Fruit fly (Drosophila melanogaster) whole organism, pupa: ENCODE data around the gene mEFTs.
A peak's percentile ranks its signal among the peaks of the same experiment; 100 is the strongest.

Source experiments
- CG10348 ChIP-seq: fragments of 200-800 bp; sonication (Bioruptor generic); IDR thresholded peaks from 2 replicates; pipeline ENCODE4 v1.3.6; 2022; ENCODE audit warnings: missing biosample characterization, missing genetic modification characterization
- CG12605 ChIP-seq: fragments of 200-800 bp; sonication (Bioruptor generic); IDR thresholded peaks from 2 replicates; pipeline ENCODE4 v1.3.6; 2022; ENCODE audit warnings: missing biosample characterization, missing genetic modification characterization
- CG13204 ChIP-seq: fragments of 200-800 bp; sonication (Bioruptor generic); optimal IDR thresholded peaks from 2 replicates; lab custom pipeline; 2018; ENCODE audit warnings: missing biosample characterization, mild to moderate bottlenecking, missing genetic modification characterization, moderate library complexity
- CG14655 ChIP-seq: fragments of 200-800 bp; sonication (Bioruptor generic); optimal IDR thresholded peaks from 3 replicates; lab custom pipeline; 2017; ENCODE audit warnings: mild to moderate bottlenecking, missing biosample characterization, missing genetic modification reagents, missing genetic modification characterization
- CG15710 ChIP-seq: fragments of 200-800 bp; sonication (Bioruptor generic); optimal IDR thresholded peaks from 2 replicates; lab custom pipeline; 2018; ENCODE audit warnings: missing biosample characterization, mild to moderate bottlenecking, missing genetic modification characterization, moderate library complexity
- CG17806 ChIP-seq: fragments of 200-800 bp; sonication (Bioruptor generic); optimal IDR thresholded peaks from 2 replicates; lab custom pipeline; 2018; ENCODE audit warnings: missing biosample characterization, mild to moderate bottlenecking, missing genetic modification characterization, moderate library complexity
- CG32121 ChIP-seq: fragments of 200-800 bp; sonication (Bioruptor generic); IDR thresholded peaks from 2 replicates; pipeline ENCODE4 v1.3.6; 2022; ENCODE audit warnings: missing biosample characterization, missing genetic modification characterization
- CG34367 ChIP-seq: fragments of 200-800 bp; sonication (Bioruptor generic); optimal IDR thresholded peaks from 2 replicates; lab custom pipeline; 2018; ENCODE audit warnings: missing biosample characterization, mild to moderate bottlenecking, missing genetic modification characterization
- CG4496 ChIP-seq: fragments of 200-800 bp; sonication (Bioruptor generic); IDR thresholded peaks from 3 replicates; pipeline ENCODE4 v1.3.6; 2022; ENCODE audit warnings: missing biosample characterization, missing genetic modification characterization
- CG8159 ChIP-seq: fragments of 200-800 bp; sonication (Bioruptor generic); optimal IDR thresholded peaks from 3 replicates; lab custom pipeline; 2018; ENCODE audit warnings: missing biosample characterization, mild to moderate bottlenecking, missing genetic modification characterization, moderate library complexity
- CG8301 ChIP-seq: fragments of 200-800 bp; sonication (Bioruptor generic); optimal IDR thresholded peaks from 2 replicates; lab custom pipeline; 2018; ENCODE audit warnings: missing biosample characterization, mild to moderate bottlenecking, missing genetic modification characterization
- CG9948 ChIP-seq: fragments of 200-800 bp; sonication (Bioruptor generic); optimal IDR thresholded peaks from 2 replicates; lab custom pipeline; 2018; ENCODE audit warnings: missing biosample characterization, mild to moderate bottlenecking, missing genetic modification characterization, moderate library complexity
- D1 ChIP-seq: fragments of 200-800 bp; sonication (Bioruptor generic); optimal IDR thresholded peaks from 2 replicates; lab custom pipeline; 2018; ENCODE audit warnings: missing biosample characterization, mild to moderate bottlenecking, missing genetic modification characterization, moderate library complexity
- EcR ChIP-seq: fragments of 200-800 bp; sonication (Bioruptor generic); optimal IDR thresholded peaks from 3 replicates; lab custom pipeline; 2019; ENCODE audit warnings: missing biosample characterization, missing genetic modification characterization, mild to moderate bottlenecking, moderate library complexity, missing genetic modification reagents
- Ets98B ChIP-seq: fragments of 200-800 bp; sonication (Bioruptor generic); IDR thresholded peaks from 2 replicates; pipeline ENCODE4 v1.3.6; 2022; ENCODE audit warnings: missing biosample characterization, missing genetic modification characterization
- Pif1A ChIP-seq: fragments of 200-800 bp; sonication (Bioruptor generic); optimal IDR thresholded peaks from 3 replicates; lab custom pipeline; 2016; ENCODE audit warnings: missing biosample characterization, missing genetic modification characterization
- Pif1B ChIP-seq: fragments of 200-800 bp; sonication (Bioruptor generic); optimal IDR thresholded peaks from 3 replicates; lab custom pipeline; 2016; ENCODE audit warnings: missing biosample characterization, missing genetic modification characterization
- Snoo ChIP-seq: fragments of 200-800 bp; sonication (Bioruptor generic); optimal IDR thresholded peaks from 3 replicates; lab custom pipeline; 2017; ENCODE audit warnings: missing biosample characterization, mild to moderate bottlenecking, missing genetic modification characterization, inconsistent platforms
- fd96Ca ChIP-seq: fragments of 200-800 bp; sonication (Bioruptor generic); IDR thresholded peaks from 3 replicates; pipeline ENCODE4 v1.3.6; 2022; ENCODE audit warnings: missing biosample characterization, missing genetic modification characterization
- gl ChIP-seq: fragments of 200-800 bp; sonication (Bioruptor generic); optimal IDR thresholded peaks from 2 replicates; lab custom pipeline; 2018; ENCODE audit warnings: missing biosample characterization, mild to moderate bottlenecking, missing genetic modification characterization
- rn ChIP-seq: fragments of 200-800 bp; sonication (Bioruptor generic); IDR thresholded peaks from 2 replicates; pipeline ENCODE4 v1.3.6; 2022; ENCODE audit warnings: missing biosample characterization, missing genetic modification characterization

Gene mEFTs

DNA sequence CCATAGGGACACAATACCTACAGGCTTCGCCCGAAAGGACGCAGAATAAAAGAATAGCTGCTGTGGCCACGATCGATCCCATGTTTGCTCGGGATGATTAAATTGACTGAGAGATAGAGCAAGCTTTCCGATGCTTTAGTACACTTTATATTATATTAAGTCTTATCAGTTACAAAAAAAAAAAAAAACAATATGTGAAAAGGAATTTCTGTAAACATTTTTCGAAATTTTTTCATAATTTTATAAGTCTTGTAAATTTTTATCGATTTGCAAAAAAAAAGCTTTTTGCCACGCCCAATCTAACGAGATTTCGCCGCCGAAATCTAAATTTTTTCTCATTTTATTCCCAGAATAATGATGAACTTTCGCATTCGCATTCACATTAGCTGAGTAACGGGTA is 43.0 kb downstream of the mEFTs start, which contains the start of gene CG18563:
TSS of gene CG18563 (minus strand) at position 101 of the 400 bp plus-strand sequence.
- TF ChIP-seq CG9948 (tag; lab: Kevin White, UChicago), result no peak
- no peak for TF ChIP-seq gl (tag; lab: Kevin White, UChicago)
- no peak for TF ChIP-seq CG8301 (tag; lab: Kevin White, UChicago)
- no peak for TF ChIP-seq EcR
- TF ChIP-seq CG15710, result no peak
- no peak for TF ChIP-seq Pif1A (GFP tag; lab: Kevin White, UChicago)
- TF ChIP-seq CG4496 (GFP tag; lab: Robert Waterston, UW), result no peak
- TF ChIP-seq CG8159 (tag; lab: Kevin White, UChicago), result no peak
- no peak for TF ChIP-seq CG32121
- TF ChIP-seq Snoo (tag; lab: Kevin White, UChicago), result no peak
- TF ChIP-seq CG14655 (GFP tag; lab: Kevin White, UChicago), result no peak
- TF ChIP-seq, all 21 proteins: peak for 0

DNA sequence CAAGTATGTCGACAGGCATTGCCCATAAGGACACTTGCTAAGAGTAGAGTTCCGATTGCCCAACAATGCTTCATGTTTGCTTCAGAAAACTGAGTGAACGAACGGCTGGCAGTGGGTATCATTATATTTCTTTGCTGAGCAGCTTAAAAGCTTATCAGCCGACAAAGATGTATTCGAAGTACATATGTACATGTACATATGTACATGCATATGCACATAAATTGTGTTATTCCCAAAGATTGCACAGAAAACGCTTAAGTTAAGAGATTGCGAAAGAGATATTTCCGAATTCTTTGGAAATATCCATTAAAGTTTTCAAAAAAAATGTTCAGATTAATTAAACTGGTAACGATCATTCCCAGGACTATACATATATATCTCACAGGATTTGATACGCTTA is 45.1 kb downstream of the mEFTs start, which contains the start of gene SPH93:
TSS of gene SPH93 (minus strand) at position 101 of the 400 bp plus-strand sequence.
- no peak for TF ChIP-seq EcR
- TF ChIP-seq Ets98B (GFP tag; lab: Robert Waterston, UW), result no peak
- TF ChIP-seq CG14655 (GFP tag; lab: Kevin White, UChicago), result no peak
- no peak for TF ChIP-seq CG8159 (tag; lab: Kevin White, UChicago)
- no peak for TF ChIP-seq Snoo (tag; lab: Kevin White, UChicago)
- TF ChIP-seq gl (tag; lab: Kevin White, UChicago), result no peak
- TF ChIP-seq CG32121, result no peak
- no peak for TF ChIP-seq CG12605 (GFP tag; lab: Robert Waterston, UW)
- no peak for TF ChIP-seq D1
- TF ChIP-seq Pif1B (GFP tag; lab: Kevin White, UChicago), result no peak
- no peak for TF ChIP-seq CG13204
- no peak for TF ChIP-seq CG34367
- TF ChIP-seq CG9948 (tag; lab: Kevin White, UChicago), result no peak
- TF ChIP-seq CG8301 (tag; lab: Kevin White, UChicago), result no peak

dm6 chr2L:17452624-17453023 is 48.3 kb downstream of the mEFTs start, which contains the start of gene CG5050:
Gene CG5050 (plus strand): TSS chr2L:17452924.
- TF ChIP-seq CG4496 (GFP tag; lab: Robert Waterston, UW) (no peak), CG13204 (no peak)

- TF ChIP-seq CG10348 (GFP tag; lab: Robert Waterston, UW) (no peak), CG34367 (no peak), CG13204 (no peak), CG4496 (GFP tag; lab: Robert Waterston, UW) (no peak), gl (tag; lab: Kevin White, UChicago) (no peak), Pif1B (GFP tag; lab: Kevin White, UChicago) (no peak), CG15710 (no peak), CG17806 (no peak), CG8159 (tag; lab: Kevin White, UChicago) (no peak), Snoo (tag; lab: Kevin White, UChicago) (no peak)
Observed at dm6 chr2L:17452084-17452483, 48.8 kb downstream of the mEFTs start.

- TF ChIP-seq D1 (peak; percentile 52), CG14655 (GFP tag; lab: Kevin White, UChicago) (peak; percentile 69), gl (tag; lab: Kevin White, UChicago) (peak; percentile 12), Snoo (tag; lab: Kevin White, UChicago) (peak; percentile 60), CG4496 (GFP tag; lab: Robert Waterston, UW) (peak; percentile 78), CG8159 (tag; lab: Kevin White, UChicago) (peak; percentile 80), fd96Ca (no peak), CG34367 (peak; percentile 36), CG32121 (peak; percentile 73), CG12605 (GFP tag; lab: Robert Waterston, UW) (peak; percentile 13; the same call in 1 of the 2 replicates), CG15710 (peak; percentile 63), CG17806 (peak; percentile 74), CG10348 (GFP tag; lab: Robert Waterston, UW) (no peak), CG8301 (tag; lab: Kevin White, UChicago) (peak; percentile 64), rn (GFP tag; lab: Robert Waterston, UW) (no peak), CG9948 (tag; lab: Kevin White, UChicago) (peak; percentile 59), Ets98B (GFP tag; lab: Robert Waterston, UW) (no peak; the same call in 1 of the 2 replicates), EcR (no peak), Pif1B (GFP tag; lab: Kevin White, UChicago) (peak; percentile 58), CG13204 (no peak), Pif1A (GFP tag; lab: Kevin White, UChicago) (peak; percentile 59)
Observed at dm6 chr2L:17450505-17451415, 50.1 kb downstream of the mEFTs start.
